Worm (Caenorhabditis elegans): ENCODE data around the gene F53B7.4.

DNA sequence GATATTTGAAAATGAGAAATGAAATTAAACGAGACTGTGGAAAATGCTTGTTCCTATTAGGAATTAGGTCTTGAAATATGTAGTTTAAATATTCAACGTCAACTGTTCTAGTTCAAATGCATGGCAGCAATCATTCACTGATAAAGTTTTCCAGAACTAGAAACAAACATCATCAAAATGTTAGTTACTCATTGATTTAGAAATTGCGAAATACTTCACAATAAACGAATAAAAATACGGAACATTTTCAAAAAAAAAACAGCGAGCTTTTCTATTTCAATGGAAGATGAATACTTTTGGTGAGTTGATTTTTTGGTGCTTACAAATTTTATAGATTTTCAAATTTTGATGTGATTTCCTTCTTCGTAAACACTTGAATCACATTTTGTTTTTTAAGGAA, 40.2 kb upstream of the F53B7.4 start, which contains the start of gene C45B11.2:
- TF ChIP-seq M03D4.4 (tag; optimal IDR thresholded peaks at IDR 0.05), result no peak
- no peak for TF ChIP-seq nhr-237 (tag; optimal IDR thresholded peaks at IDR 0.05)
- TF ChIP-seq pha-4 (tag; optimal IDR thresholded peaks at IDR 0.05), result no peak
- TF ChIP-seq nhr-12 (tag; optimal IDR thresholded peaks at IDR 0.05), result no peak
- no peak for TF ChIP-seq blmp-1 (tag; optimal IDR thresholded peaks at IDR 0.05)
- no peak for TF ChIP-seq sptf-1 (tag; optimal IDR thresholded peaks at IDR 0.05)
- TF ChIP-seq ces-1 (GFP tag; optimal IDR thresholded peaks at IDR 0.05), result no peak
- no peak for TF ChIP-seq snpc-4 (tag; optimal IDR thresholded peaks at IDR 0.05)
- no peak for TF ChIP-seq flh-1 (GFP tag; optimal IDR thresholded peaks at IDR 0.05)
- no peak for TF ChIP-seq unc-62 (GFP tag; optimal IDR thresholded peaks at IDR 0.05)
- TF ChIP-seq sem-2 (GFP tag; optimal IDR thresholded peaks at IDR 0.05), result no peak
